Worm (Caenorhabditis elegans): ENCODE data around the gene nhr-157.

DNA sequence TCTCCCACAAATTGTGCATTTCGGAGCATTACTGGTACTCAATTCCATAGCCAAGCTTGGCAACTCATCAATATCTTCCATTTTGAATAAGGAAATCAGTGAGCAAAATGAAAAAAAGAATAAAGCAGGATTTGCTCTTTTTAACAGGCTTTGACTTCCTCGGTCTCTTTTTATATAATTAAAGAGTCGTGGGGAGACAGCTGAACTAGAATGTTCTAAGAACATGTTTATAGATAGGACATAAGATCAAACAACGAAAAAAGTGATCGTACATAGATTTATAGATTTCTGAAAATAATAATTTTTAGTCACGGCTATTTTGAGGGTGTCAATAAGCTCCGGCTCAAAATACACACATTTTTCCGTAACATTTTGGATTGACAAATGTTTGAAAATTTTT lies 8.7 kb downstream of the nhr-157 start, which contains the start of gene nhr-189:
- TF ChIP-seq ztf-23 (GFP tag; IDR thresholded peaks at IDR 0.05) (no peak), flt-1 (GFP tag; IDR thresholded peaks at IDR 0.05) (no peak), klf-2 (GFP tag; conservative IDR thresholded peaks at IDR 0.05) (no peak), med-1 (GFP tag; optimal IDR thresholded peaks at IDR 0.05; ENCODE audit: insufficient read depth) (no peak)
